Fruit fly (Drosophila melanogaster) whole organism, wandering third instar larva: Measurements from ENCODE around the gene trx.

ENCODE experiments used
- Abd-B ChIP-seq: fragments of >200 bp; optimal IDR thresholded peaks from 2 replicates; lab custom pipeline; 2017; ENCODE audit warnings: missing biosample characterization, missing genetic modification characterization
- CrebA ChIP-seq: fragments of 200-800 bp; sonication (Bioruptor generic); optimal IDR thresholded peaks from 2 replicates; lab custom pipeline; 2016; ENCODE audit warnings: missing biosample characterization, mild to moderate bottlenecking, missing genetic modification characterization, borderline replicate concordance
- GATAd ChIP-seq: sonication (Bioruptor generic); optimal IDR thresholded peaks from 2 replicates; lab custom pipeline; 2016; ENCODE audit warnings: missing biosample characterization, missing genetic modification characterization
- Jra ChIP-seq: sonication (Bioruptor generic); optimal IDR thresholded peaks from 2 replicates; lab custom pipeline; 2016; ENCODE audit warnings: missing biosample characterization, missing genetic modification characterization
- Myc ChIP-seq: fragments of >200 bp; optimal IDR thresholded peaks from 2 replicates; lab custom pipeline; 2017
- br ChIP-seq: fragments of 200-800 bp; sonication (Bioruptor generic); optimal IDR thresholded peaks from 2 replicates; lab custom pipeline; 2016; ENCODE audit warnings: missing biosample characterization, missing genetic modification characterization
- dmrt93B ChIP-seq: fragments of 200-800 bp; sonication (Bioruptor generic); optimal IDR thresholded peaks from 2 replicates; lab custom pipeline; 2018; ENCODE audit warnings: missing biosample characterization, mild to moderate bottlenecking, missing genetic modification characterization
- dsf ChIP-seq: sonication (Bioruptor generic); optimal IDR thresholded peaks from 2 replicates; lab custom pipeline; 2016; ENCODE audit warnings: missing biosample characterization, missing genetic modification characterization, borderline replicate concordance
- fru ChIP-seq: fragments of 200-800 bp; sonication (Bioruptor generic); optimal IDR thresholded peaks from 3 replicates; lab custom pipeline; 2016; ENCODE audit warnings: missing biosample characterization, mild to moderate bottlenecking, missing genetic modification characterization
- h ChIP-seq: fragments of 200-800 bp; sonication (Bioruptor generic); optimal IDR thresholded peaks from 3 replicates; lab custom pipeline; 2016; ENCODE audit warnings: missing biosample characterization, mild to moderate bottlenecking, missing genetic modification characterization
- rgr ChIP-seq: fragments of 200-800 bp; sonication (Bioruptor generic); optimal IDR thresholded peaks from 3 replicates; lab custom pipeline; 2016; ENCODE audit warnings: missing biosample characterization, mild to moderate bottlenecking, missing genetic modification characterization

DNA sequence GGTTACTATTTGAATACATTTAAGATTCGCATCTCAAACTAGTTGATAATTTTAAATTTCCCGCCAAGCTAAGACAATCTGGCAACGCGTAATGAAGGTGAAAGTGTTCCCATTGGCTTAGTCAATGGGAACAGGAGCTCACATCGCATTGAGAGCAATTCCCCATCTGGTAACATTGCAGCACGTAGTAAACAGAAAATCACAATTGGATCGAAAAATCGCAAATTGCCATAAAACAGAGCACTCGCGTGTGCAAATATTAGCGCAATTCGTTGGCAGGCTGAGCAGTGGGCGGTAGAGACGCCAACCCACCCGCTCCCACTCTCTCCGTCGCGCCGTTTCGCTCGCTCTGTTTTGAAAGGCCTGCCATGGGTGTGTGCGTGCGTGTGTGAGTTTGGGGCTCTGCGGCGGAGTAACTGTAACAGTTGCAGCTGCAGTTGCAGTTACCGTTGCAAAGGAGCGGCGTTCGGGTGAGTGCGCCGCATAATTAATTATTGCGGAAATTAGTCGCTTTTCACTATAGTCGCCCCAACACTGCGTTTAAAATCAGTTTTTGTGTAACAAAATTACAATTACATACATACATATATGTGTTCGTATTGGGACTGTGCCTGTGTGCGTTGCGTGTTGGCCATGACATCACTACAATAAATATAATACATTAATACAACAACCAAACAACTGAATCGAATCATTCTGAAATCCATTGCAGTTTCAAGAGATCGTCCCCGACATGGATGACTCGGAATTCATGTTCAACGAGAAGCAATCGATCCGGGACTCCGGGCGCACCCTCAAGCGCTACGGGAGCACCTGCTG lies 11.6 kb upstream of the trx start:
- TF ChIP-seq Myc (lab: Kevin White, UChicago) (no peak), Jra (no peak), br (GFP tag; lab: Kevin White, UChicago) (no peak), h (GFP tag; lab: Kevin White, UChicago) (peak; percentile 45), fru (GFP tag; lab: Kevin White, UChicago) (no peak), rgr (no peak), GATAd (GFP tag; lab: Kevin White, UChicago) (no peak), Abd-B (no peak), dsf (GFP tag; lab: Kevin White, UChicago) (no peak), dmrt93B (GFP tag; lab: Kevin White, UChicago) (no peak), CrebA (GFP tag; lab: Kevin White, UChicago) (no peak)
